Fruit fly (Drosophila melanogaster): Measurements from ENCODE around the gene CG17929.

DNA sequence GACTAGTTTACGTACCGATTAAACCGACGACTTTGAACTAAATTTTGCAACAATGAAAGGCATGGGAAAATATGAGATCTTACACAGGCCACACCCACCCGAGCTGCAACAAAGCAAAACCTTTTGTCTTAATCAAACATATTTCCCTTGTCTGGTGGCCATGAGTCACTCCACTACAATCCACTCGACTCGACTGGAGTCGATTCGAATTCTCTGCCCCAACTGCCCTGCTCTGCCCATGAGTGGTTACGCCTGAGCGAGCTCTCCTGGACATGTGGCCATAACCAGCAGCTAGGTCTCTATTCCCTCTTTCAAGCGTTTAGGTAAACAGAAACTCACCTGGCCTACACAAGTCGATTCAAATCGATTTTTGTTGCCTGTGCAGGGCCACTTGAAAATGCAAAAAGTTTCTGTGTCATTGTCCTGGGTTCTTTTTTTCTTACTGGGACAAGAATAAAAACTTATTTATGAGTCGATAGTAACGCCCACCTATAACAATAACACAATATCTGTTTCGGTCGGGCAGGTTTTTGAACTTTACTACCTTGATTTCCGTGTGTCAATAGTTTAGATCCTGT, 36.5 kb upstream of the CG17929 start:
- TF ChIP-seq Sin3A (optimal IDR thresholded peaks at IDR 0.05) (no peak), ttk (optimal IDR thresholded peaks at IDR 0.05) (no peak)

Data from Kc167 (cell line).